Worm (Caenorhabditis elegans) whole organism, L4 larva: Measurements from ENCODE around the gene F21D5.6.

Experiments
- F49E8.2 ChIP-seq: sonication (generic microtip); optimal IDR thresholded peaks from 2 replicates; lab custom pipeline; 2016; ENCODE audit warnings: missing compliant biosample characterization, mild to moderate bottlenecking, missing genetic modification characterization, borderline replicate concordance
- aly-2 ChIP-seq: sonication (generic microtip); optimal IDR thresholded peaks from 2 replicates; lab custom pipeline; 2018; ENCODE audit warnings: missing biosample characterization, missing genetic modification characterization
- lin-39 ChIP-seq: fragments of 150-350 bp; optimal IDR thresholded peaks from 2 replicates; lab custom pipeline; 2014; ENCODE audit warnings: missing biosample characterization, missing genetic modification reagents, missing genetic modification characterization
- mdl-1 ChIP-seq, 2 experiments: fragments of 150-350 bp in 1 of 2; sonication (generic microtip) in 1 of 2; optimal IDR thresholded peaks; 2 replicates each; lab custom pipeline; 2014 to 2017; ENCODE audit warnings: missing biosample characterization in 2 of 2, missing genetic modification characterization in 2 of 2
- nhr-237 ChIP-seq: sonication (generic microtip); optimal IDR thresholded peaks from 2 replicates; lab custom pipeline; 2017; ENCODE audit warnings: missing biosample characterization, missing genetic modification characterization
- nhr-77 ChIP-seq: fragments of 150-350 bp; optimal IDR thresholded peaks from 2 replicates; lab custom pipeline; 2014; ENCODE audit warnings: missing biosample characterization, missing genetic modification characterization
- vab-7 ChIP-seq: fragments of 200-800 bp; sonication (Bioruptor generic); IDR thresholded peaks from 2 replicates; pipeline ENCODE4 v1.3.6; 2022; ENCODE audit warnings: missing genetic modification reagents, missing genetic modification characterization, missing compliant biosample characterization
- zag-1 ChIP-seq: fragments of 150-350 bp; optimal IDR thresholded peaks from 2 replicates; lab custom pipeline; 2014; ENCODE audit warnings: missing biosample characterization, missing genetic modification characterization
- ztf-11 ChIP-seq: fragments of 150-350 bp; optimal IDR thresholded peaks from 2 replicates; lab custom pipeline; 2014; ENCODE audit warnings: missing biosample characterization, missing genetic modification characterization

DNA sequence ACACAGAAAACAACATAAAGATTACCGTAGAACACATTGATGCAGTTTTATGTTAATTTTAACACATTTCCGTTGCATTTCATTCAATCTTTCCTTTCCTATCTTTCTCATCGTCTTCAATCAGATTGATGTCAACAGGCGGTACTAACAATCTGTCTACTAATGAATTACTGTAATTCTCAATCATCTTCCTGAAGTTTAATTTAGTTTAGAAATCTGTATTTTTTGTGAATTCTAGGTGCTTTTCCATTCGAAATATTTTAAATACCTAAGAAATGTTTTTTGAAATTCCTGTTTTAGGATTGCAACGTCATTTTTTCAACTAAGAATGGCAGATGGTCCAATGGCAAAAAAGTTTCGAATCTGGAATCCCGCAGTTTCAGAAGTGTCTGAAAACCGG is 17.5 kb downstream of the F21D5.6 start, which contains the start of gene F21D5.9:
- TF ChIP-seq nhr-237: no peak
- TF ChIP-seq vab-7: no peak
- TF ChIP-seq F49E8.2 (tag; lab: Kevin White, UChicago): no peak
- no peak for TF ChIP-seq nhr-77 (tag; lab: Kevin White, UChicago)
- TF ChIP-seq zag-1 (tag; lab: Kevin White, UChicago): no peak
- no peak for TF ChIP-seq aly-2
- no peak for TF ChIP-seq mdl-1 (tag; optimal IDR thresholded peaks at IDR 0.05; lab: Kevin White, UChicago)
- TF ChIP-seq lin-39 (tag; lab: Kevin White, UChicago): no peak
- no peak for TF ChIP-seq ztf-11 (tag; lab: Kevin White, UChicago)
